Fruit fly (Drosophila melanogaster) whole organism, embryonic: ENCODE data around the gene Sec10.
A peak's percentile ranks its signal among the peaks of the same experiment; 100 is the strongest.

Experiments
- Aef1 ChIP-seq: fragments of 200-800 bp; sonication (Bioruptor generic); IDR thresholded peaks from 3 replicates; pipeline ENCODE4 v1.3.6; 2022; ENCODE audit warnings: missing biosample characterization, missing genetic modification characterization
- Atf6 ChIP-seq: fragments of 200-800 bp; sonication (Bioruptor generic); IDR thresholded peaks from 2 replicates; pipeline ENCODE4 v1.3.6; 2022; ENCODE audit warnings: missing biosample characterization, missing genetic modification characterization
- BEAF-32 ChIP-seq: fragments of 200-800 bp; sonication (Bioruptor generic); optimal IDR thresholded peaks from 3 replicates; lab custom pipeline; 2017; ENCODE audit warnings: missing biosample characterization, missing genetic modification characterization, mild to moderate bottlenecking, moderate library complexity, missing genetic modification reagents
- Bdp1 ChIP-seq: fragments of 200-800 bp; sonication (Bioruptor generic); optimal IDR thresholded peaks from 3 replicates; lab custom pipeline; 2016; ENCODE audit warnings: missing biosample characterization, missing genetic modification characterization
- C15 ChIP-seq: fragments of 200-800 bp; sonication (Bioruptor generic); IDR thresholded peaks from 3 replicates; pipeline ENCODE4 v1.3.6; 2022; ENCODE audit warnings: missing biosample characterization, missing genetic modification characterization
- CG1024 ChIP-seq: fragments of 200-800 bp; sonication (Bioruptor generic); IDR thresholded peaks from 2 replicates; pipeline ENCODE4 v1.3.6; 2022; ENCODE audit warnings: missing biosample characterization, missing genetic modification characterization
- CG10274 ChIP-seq: fragments of 200-800 bp; sonication (Bioruptor generic); optimal IDR thresholded peaks from 3 replicates; lab custom pipeline; 2017; ENCODE audit warnings: missing biosample characterization, mild to moderate bottlenecking, missing genetic modification characterization
- CG11695 ChIP-seq: fragments of 200-800 bp; sonication (Bioruptor generic); IDR thresholded peaks from 3 replicates; pipeline ENCODE4 v1.3.6; 2022; ENCODE audit warnings: missing biosample characterization, missing genetic modification characterization
- CG12744 ChIP-seq: fragments of 200-800 bp; sonication (Bioruptor generic); optimal IDR thresholded peaks from 2 replicates; lab custom pipeline; 2016; ENCODE audit warnings: missing biosample characterization, missing genetic modification characterization
- CG14860 ChIP-seq: fragments of 200-800 bp; sonication (Bioruptor generic); IDR thresholded peaks from 3 replicates; pipeline ENCODE4 v1.3.6; 2022; ENCODE audit warnings: missing biosample characterization, missing genetic modification characterization; ENCODE audit not compliant: partially characterized antibody
- CG14965 ChIP-seq: fragments of 200-800 bp; sonication (Bioruptor generic); optimal IDR thresholded peaks from 2 replicates; lab custom pipeline; 2016; ENCODE audit warnings: missing biosample characterization, missing genetic modification characterization, borderline replicate concordance
- CG15601 ChIP-seq: fragments of 200-800 bp; sonication (Bioruptor generic); optimal IDR thresholded peaks from 3 replicates; lab custom pipeline; 2019; ENCODE audit warnings: missing biosample characterization, mild to moderate bottlenecking, missing genetic modification characterization, moderate library complexity
- CG15696 ChIP-seq: fragments of 200-800 bp; sonication (Bioruptor generic); optimal IDR thresholded peaks from 2 replicates; lab custom pipeline; 2019; ENCODE audit warnings: missing biosample characterization, mild to moderate bottlenecking, missing genetic modification characterization, moderate library complexity
- CG18764 ChIP-seq: fragments of 200-800 bp; sonication (Bioruptor generic); optimal IDR thresholded peaks from 3 replicates; lab custom pipeline; 2016; ENCODE audit warnings: missing biosample characterization, missing genetic modification characterization
- CG2712 ChIP-seq: fragments of 200-800 bp; optimal IDR thresholded peaks from 3 replicates; lab custom pipeline; 2019; ENCODE audit warnings: missing biosample characterization, mild to moderate bottlenecking, missing genetic modification characterization, moderate library complexity
- CG30020 ChIP-seq: fragments of 200-800 bp; optimal IDR thresholded peaks from 2 replicates; lab custom pipeline; 2019; ENCODE audit warnings: missing biosample characterization, mild to moderate bottlenecking, missing genetic modification characterization, moderate library complexity
- CG30431 ChIP-seq: fragments of 200-800 bp; sonication (Bioruptor generic); optimal IDR thresholded peaks from 2 replicates; lab custom pipeline; 2017; ENCODE audit warnings: missing biosample characterization, missing genetic modification characterization
- CG32532 ChIP-seq: fragments of 200-800 bp; sonication (Bioruptor generic); IDR thresholded peaks from 2 replicates; pipeline ENCODE4 v1.3.6; 2022; ENCODE audit warnings: missing biosample characterization, missing genetic modification characterization
- CG4404 ChIP-seq: fragments of 200-800 bp; sonication (Bioruptor generic); IDR thresholded peaks from 2 replicates; pipeline ENCODE4 v1.3.6; 2022; ENCODE audit warnings: missing biosample characterization, missing genetic modification characterization
- CG4424 ChIP-seq: fragments of 200-800 bp; sonication (Bioruptor generic); optimal IDR thresholded peaks from 3 replicates; lab custom pipeline; 2016; ENCODE audit warnings: missing biosample characterization, missing genetic modification characterization
- CG4617 ChIP-seq: fragments of 200-800 bp; sonication (Bioruptor generic); optimal IDR thresholded peaks from 3 replicates; lab custom pipeline; 2016; ENCODE audit warnings: missing biosample characterization, missing genetic modification characterization, borderline replicate concordance
- CG8944 ChIP-seq: fragments of 200-800 bp; sonication (Bioruptor generic); optimal IDR thresholded peaks from 3 replicates; lab custom pipeline; 2016; ENCODE audit warnings: missing biosample characterization, missing genetic modification characterization
- Dbx ChIP-seq: fragments of 200-800 bp; sonication (Bioruptor generic); IDR thresholded peaks from 3 replicates; pipeline ENCODE4 v1.3.6; 2022; ENCODE audit warnings: missing biosample characterization, missing genetic modification characterization
- Drgx ChIP-seq: fragments of 200-800 bp; sonication (Bioruptor generic); IDR thresholded peaks from 2 replicates; pipeline ENCODE4 v1.3.6; 2022; ENCODE audit warnings: missing biosample characterization, missing genetic modification characterization
- HLH3B ChIP-seq: fragments of 200-800 bp; sonication (Bioruptor generic); IDR thresholded peaks from 2 replicates; pipeline ENCODE4 v1.3.6; 2022; ENCODE audit warnings: missing biosample characterization, missing genetic modification characterization
- HLHmδ ChIP-seq: fragments of 200-800 bp; sonication (Bioruptor generic); optimal IDR thresholded peaks from 2 replicates; lab custom pipeline; 2018; ENCODE audit warnings: missing biosample characterization, mild to moderate bottlenecking, missing genetic modification characterization, moderate library complexity
- Hr51 ChIP-seq, 2 experiments: fragments of 200-800 bp; sonication (Bioruptor generic); optimal IDR thresholded peaks; 2 replicates in 1 of 2; 3 replicates in 1 of 2; lab custom pipeline; 2016 to 2018; ENCODE audit warnings: missing biosample characterization in 2 of 2, missing genetic modification characterization in 2 of 2, mild to moderate bottlenecking in 1 of 2, moderate library complexity in 1 of 2
- Jarid2 ChIP-seq: fragments of 200-800 bp; sonication (Bioruptor generic); optimal IDR thresholded peaks from 3 replicates; lab custom pipeline; 2017; ENCODE audit warnings: mild to moderate bottlenecking, missing biosample characterization, missing genetic modification reagents, missing genetic modification characterization
- Mes4 ChIP-seq: fragments of 200-800 bp; sonication (Bioruptor generic); optimal IDR thresholded peaks from 2 replicates; lab custom pipeline; 2016; ENCODE audit warnings: missing biosample characterization, missing genetic modification characterization
- ash1 ChIP-seq: fragments of 200-800 bp; sonication (Bioruptor generic); optimal IDR thresholded peaks from 2 replicates; lab custom pipeline; 2018; ENCODE audit warnings: missing biosample characterization, mild to moderate bottlenecking, missing genetic modification characterization
- chinmo ChIP-seq: fragments of 200-800 bp; sonication (Bioruptor generic); IDR thresholded peaks from 4 replicates; pipeline ENCODE4 v1.3.6; 2022; ENCODE audit warnings: missing biosample characterization, missing genetic modification characterization; ENCODE audit not compliant: partially characterized antibody
- ci ChIP-seq: fragments of 200-800 bp; sonication (Bioruptor generic); IDR thresholded peaks from 3 replicates; pipeline ENCODE4 v1.3.6; 2022; ENCODE audit warnings: missing biosample characterization, missing genetic modification characterization
- crp ChIP-seq, 2 experiments: fragments of 200-800 bp; sonication (Bioruptor generic); optimal IDR thresholded peaks; 2 replicates in 1 of 2; 3 replicates in 1 of 2; lab custom pipeline; 2017; ENCODE audit warnings: missing biosample characterization in 2 of 2, missing genetic modification characterization in 2 of 2, mild to moderate bottlenecking in 1 of 2, moderate library complexity in 1 of 2
- danr ChIP-seq: fragments of 200-800 bp; sonication (Bioruptor generic); IDR thresholded peaks from 2 replicates; pipeline ENCODE4 v1.3.6; 2022; ENCODE audit warnings: missing biosample characterization, missing genetic modification characterization
- dimm ChIP-seq: fragments of 200-800 bp; sonication (Bioruptor generic); IDR thresholded peaks from 2 replicates; pipeline ENCODE4 v1.3.6; 2022; ENCODE audit warnings: missing biosample characterization, missing genetic modification characterization
- fd3F ChIP-seq: fragments of 200-800 bp; sonication (Bioruptor generic); optimal IDR thresholded peaks from 2 replicates; lab custom pipeline; 2018; ENCODE audit warnings: missing biosample characterization, mild to moderate bottlenecking, missing genetic modification characterization, moderate library complexity
- ham ChIP-seq: fragments of 200-800 bp; sonication (Bioruptor generic); IDR thresholded peaks from 2 replicates; pipeline ENCODE4 v1.3.6; 2022; ENCODE audit warnings: missing biosample characterization, missing genetic modification characterization
- hth ChIP-seq: fragments of >200 bp; optimal IDR thresholded peaks from 2 replicates; lab custom pipeline; 2017; ENCODE audit warnings: inconsistent platforms
- ind ChIP-seq: fragments of 200-800 bp; sonication (Bioruptor generic); optimal IDR thresholded peaks from 3 replicates; lab custom pipeline; 2016; ENCODE audit warnings: missing biosample characterization, missing genetic modification characterization
- luna ChIP-seq: fragments of 200-800 bp; sonication (Bioruptor generic); optimal IDR thresholded peaks from 2 replicates; lab custom pipeline; 2016; ENCODE audit warnings: missing biosample characterization, missing genetic modification characterization
- mirr ChIP-seq: fragments of 200-800 bp; sonication (Bioruptor generic); optimal IDR thresholded peaks from 3 replicates; lab custom pipeline; 2018; ENCODE audit warnings: missing biosample characterization, mild to moderate bottlenecking, missing genetic modification characterization
- oc ChIP-seq: fragments of 200-800 bp; sonication (Bioruptor generic); optimal IDR thresholded peaks from 2 replicates; lab custom pipeline; 2018; ENCODE audit warnings: missing biosample characterization, mild to moderate bottlenecking, missing genetic modification characterization, moderate library complexity
- phol ChIP-seq: fragments of 200-800 bp; sonication (Bioruptor generic); optimal IDR thresholded peaks from 3 replicates; lab custom pipeline; 2018; ENCODE audit warnings: missing biosample characterization, mild to moderate bottlenecking, missing genetic modification characterization, moderate library complexity
- pum ChIP-seq: fragments of 200-800 bp; sonication (Bioruptor generic); optimal IDR thresholded peaks from 2 replicates; lab custom pipeline; 2016; ENCODE audit warnings: missing biosample characterization, missing genetic modification characterization
- ro ChIP-seq: fragments of 200-800 bp; sonication (Bioruptor generic); IDR thresholded peaks from 2 replicates; pipeline ENCODE4 v1.3.6; 2022; ENCODE audit warnings: missing biosample characterization, missing genetic modification characterization
- salm ChIP-seq: fragments of 200-800 bp; sonication (Bioruptor generic); optimal IDR thresholded peaks from 2 replicates; lab custom pipeline; 2018; ENCODE audit warnings: missing biosample characterization, mild to moderate bottlenecking, missing genetic modification characterization
- slou ChIP-seq: fragments of 200-800 bp; sonication (Bioruptor generic); optimal IDR thresholded peaks from 3 replicates; lab custom pipeline; 2016; ENCODE audit warnings: missing biosample characterization, missing genetic modification characterization
- sr ChIP-seq: fragments of 200-800 bp; sonication (Bioruptor generic); IDR thresholded peaks from 3 replicates; pipeline ENCODE4 v1.3.6; 2022; ENCODE audit warnings: missing biosample characterization, missing genetic modification characterization
- unpg ChIP-seq: fragments of 200-800 bp; sonication (Bioruptor generic); optimal IDR thresholded peaks from 3 replicates; lab custom pipeline; 2018; ENCODE audit warnings: missing biosample characterization, mild to moderate bottlenecking, missing genetic modification characterization, moderate library complexity
- zen ChIP-seq: fragments of 200-800 bp; sonication (Bioruptor generic); optimal IDR thresholded peaks from 3 replicates; lab custom pipeline; 2018; ENCODE audit warnings: missing biosample characterization, mild to moderate bottlenecking, missing genetic modification characterization, moderate library complexity

Sec10 gene

dm6 chr3R:24161173-24161811, 26.7 kb downstream of the Sec10 start, which contains the start of the genes Myo95E and TBC1d7 (continued):
- TF ChIP-seq phol: peak; percentile 92
- no peak for TF ChIP-seq Jarid2
- TF ChIP-seq HLH3B: peak; percentile 91
- peak; percentile 96 for TF ChIP-seq Atf6
- TF ChIP-seq sr: peak; percentile 39; the same call in 1 of the 3 replicates
- TF ChIP-seq CG14860 (GFP tag; lab: Robert Waterston, UW): peak; percentile 55; the same call in 2 of the 3 replicates
- peak; percentile 75 for TF ChIP-seq CG30431
- peak; percentile 92 for TF ChIP-seq CG10274 (GFP tag; lab: Kevin White, UChicago)
- TF ChIP-seq crp (GFP tag; optimal IDR thresholded peaks at IDR 0.05; lab: Kevin White, UChicago): peak in 1 of 2 experiments; percentile 53
- peak; percentile 76 for TF ChIP-seq CG4617 (GFP tag; lab: Kevin White, UChicago)
- peak; percentile 95 for TF ChIP-seq danr (GFP tag; lab: Robert Waterston, UW)
- peak; percentile 81 for TF ChIP-seq fd3F (GFP tag; lab: Kevin White, UChicago)
- TF ChIP-seq ash1 (GFP tag; lab: Kevin White, UChicago): no peak
- peak; percentile 91 for TF ChIP-seq CG4404
- TF ChIP-seq pum (GFP tag; lab: Kevin White, UChicago): peak; percentile 56
- TF ChIP-seq CG2712 (tag; lab: Kevin White, UChicago): peak; percentile 94
- TF ChIP-seq unpg (GFP tag; lab: Kevin White, UChicago): peak; percentile 89
- TF ChIP-seq zen (tag; lab: Kevin White, UChicago): peak; percentile 80
- TF ChIP-seq CG30020: peak; percentile 75
- peak; percentile 83 for TF ChIP-seq CG18764 (GFP tag; lab: Kevin White, UChicago)
- no peak for TF ChIP-seq hth (lab: Kevin White, UChicago)
- peak; percentile 89 for TF ChIP-seq ind (GFP tag; lab: Kevin White, UChicago)
- TF ChIP-seq Aef1 (GFP tag; lab: Robert Waterston, UW): peak; percentile 97
- TF ChIP-seq CG15601 (tag; lab: Kevin White, UChicago): no peak
- TF ChIP-seq ci: peak; percentile 90
- TF ChIP-seq Dbx (GFP tag; lab: Robert Waterston, UW): peak; percentile 91
- TF ChIP-seq CG32532 (GFP tag; lab: Robert Waterston, UW): peak; percentile 92
- peak; percentile 85 for TF ChIP-seq CG4424 (GFP tag; lab: Kevin White, UChicago)
- TF ChIP-seq CG8944 (GFP tag; lab: Kevin White, UChicago): peak; percentile 41
- TF ChIP-seq dimm (GFP tag; lab: Robert Waterston, UW): peak; percentile 91
- peak; percentile 74 for TF ChIP-seq salm (tag; lab: Kevin White, UChicago)
- TF ChIP-seq ro (GFP tag; lab: Robert Waterston, UW): peak; percentile 72
- TF ChIP-seq CG14965: no peak
- TF ChIP-seq CG15696 (tag; lab: Kevin White, UChicago): peak; percentile 71
- TF ChIP-seq Drgx (GFP tag; lab: Robert Waterston, UW): peak; percentile 89
- TF ChIP-seq CG12744 (GFP tag; lab: Kevin White, UChicago): no peak
- peak; percentile 33 to 91 for TF ChIP-seq Hr51 (GFP tag; optimal IDR thresholded peaks at IDR 0.05; lab: Kevin White, UChicago)
- peak; percentile 60 for TF ChIP-seq slou
- peak; percentile 77 for TF ChIP-seq BEAF-32 (GFP tag; lab: Kevin White, UChicago)
- no peak for TF ChIP-seq luna (GFP tag; lab: Kevin White, UChicago)
- peak; percentile 87 for TF ChIP-seq C15 (GFP tag; lab: Robert Waterston, UW)
- TF ChIP-seq mirr (GFP tag; lab: Kevin White, UChicago): no peak
- no peak for TF ChIP-seq ham
- TF ChIP-seq CG11695 (GFP tag; lab: Robert Waterston, UW): peak; percentile 93
- no peak for TF ChIP-seq Mes4
- no peak for TF ChIP-seq HLHmδ (GFP tag; lab: Kevin White, UChicago)
- TF ChIP-seq chinmo: no peak
- TF ChIP-seq oc (tag; lab: Kevin White, UChicago): no peak
- TF ChIP-seq CG1024 (GFP tag; lab: Robert Waterston, UW): peak; percentile 86
- no peak for TF ChIP-seq Bdp1 (GFP tag; lab: Kevin White, UChicago)
